Fruit fly (Drosophila melanogaster) whole organism, embryonic: ENCODE results near the gene DnaJ-1.
A peak's percentile ranks its signal among the peaks of the same experiment; 100 is the strongest.

ENCODE experiments used
- Aef1 ChIP-seq: fragments of 200-800 bp; sonication (Bioruptor generic); IDR thresholded peaks from 3 replicates; pipeline ENCODE4 v1.3.6; 2022; ENCODE audit warnings: missing biosample characterization, missing genetic modification characterization
- Bteb2 ChIP-seq: fragments of 200-800 bp; sonication (Bioruptor generic); optimal IDR thresholded peaks from 2 replicates; lab custom pipeline; 2016; ENCODE audit warnings: missing biosample characterization, missing genetic modification characterization
- CG10274 ChIP-seq: fragments of 200-800 bp; sonication (Bioruptor generic); optimal IDR thresholded peaks from 3 replicates; lab custom pipeline; 2017; ENCODE audit warnings: missing biosample characterization, mild to moderate bottlenecking, missing genetic modification characterization
- CG10979 ChIP-seq: fragments of 200-800 bp; sonication (Bioruptor generic); optimal IDR thresholded peaks from 2 replicates; lab custom pipeline; 2018; ENCODE audit warnings: missing biosample characterization, mild to moderate bottlenecking, missing genetic modification characterization, moderate library complexity
- CG12659 ChIP-seq: fragments of 200-800 bp; sonication (Bioruptor generic); optimal IDR thresholded peaks from 3 replicates; lab custom pipeline; 2017; ENCODE audit warnings: mild to moderate bottlenecking, missing biosample characterization, missing genetic modification reagents, missing genetic modification characterization
- CG14014 ChIP-seq: fragments of 200-800 bp; sonication (Bioruptor generic); IDR thresholded peaks from 2 replicates; pipeline ENCODE4 v1.3.6; 2022; ENCODE audit warnings: missing biosample characterization, missing genetic modification characterization
- CG17385 ChIP-seq: fragments of 200-800 bp; sonication (Bioruptor generic); optimal IDR thresholded peaks from 3 replicates; lab custom pipeline; 2018; ENCODE audit warnings: missing biosample characterization, mild to moderate bottlenecking, missing genetic modification characterization
- CG17829 ChIP-seq: fragments of 200-800 bp; optimal IDR thresholded peaks from 2 replicates; lab custom pipeline; 2019; ENCODE audit warnings: missing biosample characterization, mild to moderate bottlenecking, missing genetic modification characterization, moderate library complexity
- CG18764 ChIP-seq: fragments of 200-800 bp; sonication (Bioruptor generic); optimal IDR thresholded peaks from 3 replicates; lab custom pipeline; 2016; ENCODE audit warnings: missing biosample characterization, missing genetic modification characterization
- CG30403 ChIP-seq: fragments of 200-800 bp; sonication (Bioruptor generic); optimal IDR thresholded peaks from 3 replicates; lab custom pipeline; 2016; ENCODE audit warnings: missing biosample characterization, missing genetic modification characterization
- CG33213 ChIP-seq: fragments of 200-800 bp; sonication (Bioruptor generic); optimal IDR thresholded peaks from 3 replicates; lab custom pipeline; 2016; ENCODE audit warnings: missing biosample characterization, missing genetic modification characterization
- CG4360 ChIP-seq: fragments of 200-800 bp; sonication (Bioruptor generic); IDR thresholded peaks from 2 replicates; pipeline ENCODE4 v1.3.6; 2022; ENCODE audit warnings: missing biosample characterization, missing genetic modification characterization
- CG4424 ChIP-seq: fragments of 200-800 bp; sonication (Bioruptor generic); optimal IDR thresholded peaks from 3 replicates; lab custom pipeline; 2016; ENCODE audit warnings: missing biosample characterization, missing genetic modification characterization
- CG4617 ChIP-seq: fragments of 200-800 bp; sonication (Bioruptor generic); optimal IDR thresholded peaks from 3 replicates; lab custom pipeline; 2016; ENCODE audit warnings: missing biosample characterization, missing genetic modification characterization, borderline replicate concordance
- CG6272 ChIP-seq: fragments of 200-800 bp; sonication (Bioruptor generic); IDR thresholded peaks from 2 replicates; pipeline ENCODE4 v1.3.6; 2022; ENCODE audit warnings: missing biosample characterization, missing genetic modification characterization
- CG6813 ChIP-seq: fragments of 200-800 bp; sonication (Bioruptor generic); optimal IDR thresholded peaks from 2 replicates; lab custom pipeline; 2017; ENCODE audit warnings: missing biosample characterization, missing genetic modification characterization, mild to moderate bottlenecking, moderate library complexity, missing genetic modification reagents
- CG7372 ChIP-seq: fragments of 200-800 bp; sonication (Bioruptor generic); IDR thresholded peaks from 2 replicates; pipeline ENCODE4 v1.3.6; 2022; ENCODE audit warnings: missing biosample characterization, missing genetic modification characterization
- CG7556 ChIP-seq: fragments of 200-800 bp; sonication (Bioruptor generic); optimal IDR thresholded peaks from 2 replicates; lab custom pipeline; 2017; ENCODE audit warnings: missing biosample characterization, mild to moderate bottlenecking, missing genetic modification characterization
- CG7928 ChIP-seq: fragments of 200-800 bp; sonication (Bioruptor generic); optimal IDR thresholded peaks from 2 replicates; lab custom pipeline; 2017; ENCODE audit warnings: missing biosample characterization, mild to moderate bottlenecking, missing genetic modification characterization
- CG8089 ChIP-seq: fragments of 200-800 bp; sonication (Bioruptor generic); optimal IDR thresholded peaks from 3 replicates; lab custom pipeline; 2016; ENCODE audit warnings: missing biosample characterization, missing genetic modification characterization
- CG8388 ChIP-seq: fragments of 200-800 bp; sonication (Bioruptor generic); optimal IDR thresholded peaks from 2 replicates; lab custom pipeline; 2019; ENCODE audit warnings: missing biosample characterization, mild to moderate bottlenecking, missing genetic modification characterization, moderate library complexity
- CG9215 ChIP-seq: fragments of 200-800 bp; sonication (Bioruptor generic); IDR thresholded peaks from 2 replicates; pipeline ENCODE4 v1.3.6; 2022; ENCODE audit warnings: missing biosample characterization, missing genetic modification characterization
- CG9932 ChIP-seq: fragments of 200-800 bp; sonication (Bioruptor generic); IDR thresholded peaks from 2 replicates; pipeline ENCODE4 v1.3.6; 2022; ENCODE audit warnings: missing biosample characterization, missing genetic modification characterization
- Deaf1 ChIP-seq: fragments of 200-800 bp; optimal IDR thresholded peaks from 3 replicates; lab custom pipeline; 2019; ENCODE audit warnings: missing biosample characterization, mild to moderate bottlenecking, missing genetic modification characterization, moderate library complexity
- Dip2 ChIP-seq: fragments of 200-800 bp; sonication (Bioruptor generic); IDR thresholded peaks from 2 replicates; pipeline ENCODE4 v1.3.6; 2022; ENCODE audit warnings: missing biosample characterization, missing genetic modification characterization
- HLH3B ChIP-seq: fragments of 200-800 bp; sonication (Bioruptor generic); IDR thresholded peaks from 2 replicates; pipeline ENCODE4 v1.3.6; 2022; ENCODE audit warnings: missing biosample characterization, missing genetic modification characterization
- HLHmδ ChIP-seq: fragments of 200-800 bp; sonication (Bioruptor generic); optimal IDR thresholded peaks from 2 replicates; lab custom pipeline; 2018; ENCODE audit warnings: missing biosample characterization, mild to moderate bottlenecking, missing genetic modification characterization, moderate library complexity
- Med ChIP-seq: fragments of 200-800 bp; sonication (Bioruptor generic); peaks from one replicate; lab custom pipeline; 2016; ENCODE audit warnings: missing biosample characterization, missing genetic modification characterization, mild to moderate bottlenecking, inconsistent platforms, moderate library complexity
- NC2α ChIP-seq: fragments of 200-800 bp; sonication (Bioruptor generic); optimal IDR thresholded peaks from 2 replicates; lab custom pipeline; 2016; ENCODE audit warnings: missing biosample characterization, missing genetic modification characterization
- NFAT ChIP-seq: fragments of 200-800 bp; sonication (Bioruptor generic); IDR thresholded peaks from 2 replicates; pipeline ENCODE4 v1.3.6; 2022; ENCODE audit warnings: missing biosample characterization, missing genetic modification characterization
- Nf-YB ChIP-seq: fragments of 200-800 bp; sonication (Bioruptor generic); optimal IDR thresholded peaks from 3 replicates; lab custom pipeline; 2019; ENCODE audit warnings: missing biosample characterization, mild to moderate bottlenecking, missing genetic modification characterization, moderate library complexity
- Rx ChIP-seq: fragments of 200-800 bp; sonication (Bioruptor generic); IDR thresholded peaks from 2 replicates; pipeline ENCODE4 v1.3.6; 2022; ENCODE audit warnings: missing biosample characterization, missing genetic modification characterization
- Six4 ChIP-seq: fragments of 200-800 bp; sonication (Bioruptor generic); optimal IDR thresholded peaks from 2 replicates; lab custom pipeline; 2016; ENCODE audit warnings: missing biosample characterization, missing genetic modification characterization
- Spps ChIP-seq: fragments of 200-800 bp; sonication (Bioruptor generic); optimal IDR thresholded peaks from 2 replicates; lab custom pipeline; 2018; ENCODE audit warnings: missing biosample characterization, mild to moderate bottlenecking, missing genetic modification characterization
- Ssrp ChIP-seq: fragments of 200-800 bp; sonication (Bioruptor generic); optimal IDR thresholded peaks from 2 replicates; lab custom pipeline; 2018; ENCODE audit warnings: missing biosample characterization, mild to moderate bottlenecking, missing genetic modification characterization, moderate library complexity
- Vsx1 ChIP-seq: fragments of 200-800 bp; sonication (Bioruptor generic); optimal IDR thresholded peaks from 2 replicates; lab custom pipeline; 2017; ENCODE audit warnings: missing biosample characterization, mild to moderate bottlenecking, missing genetic modification characterization, missing genetic modification reagents
- az2 ChIP-seq: fragments of 200-800 bp; sonication (Bioruptor generic); optimal IDR thresholded peaks from 3 replicates; lab custom pipeline; 2016; ENCODE audit warnings: missing biosample characterization, missing genetic modification characterization
- bbx ChIP-seq: fragments of 200-800 bp; sonication (Bioruptor generic); IDR thresholded peaks from 2 replicates; pipeline ENCODE4 v1.3.6; 2022; ENCODE audit warnings: missing biosample characterization, missing genetic modification characterization; ENCODE audit not compliant: partially characterized antibody
- chn ChIP-seq: fragments of 200-800 bp; sonication (Bioruptor generic); optimal IDR thresholded peaks from 2 replicates; lab custom pipeline; 2016; ENCODE audit warnings: missing biosample characterization, missing genetic modification characterization
- da ChIP-seq: fragments of 200-800 bp; sonication (Bioruptor generic); optimal IDR thresholded peaks from 2 replicates; lab custom pipeline; 2016; ENCODE audit warnings: missing biosample characterization, missing genetic modification characterization
- eyg ChIP-seq: fragments of 200-800 bp; sonication (Bioruptor generic); optimal IDR thresholded peaks from 3 replicates; lab custom pipeline; 2016; ENCODE audit warnings: missing biosample characterization, missing genetic modification characterization
- hth ChIP-seq: fragments of >200 bp; optimal IDR thresholded peaks from 2 replicates; lab custom pipeline; 2017; ENCODE audit warnings: inconsistent platforms
- kni ChIP-seq: fragments of 200-800 bp; sonication (Bioruptor generic); optimal IDR thresholded peaks from 3 replicates; lab custom pipeline; 2017; ENCODE audit warnings: mild to moderate bottlenecking, missing biosample characterization, missing genetic modification reagents, missing genetic modification characterization
- mam ChIP-seq: fragments of 200-800 bp; sonication (Bioruptor generic); optimal IDR thresholded peaks from 3 replicates; lab custom pipeline; 2016; ENCODE audit warnings: missing biosample characterization, missing genetic modification characterization
- row ChIP-seq: fragments of 200-800 bp; sonication (Bioruptor generic); IDR thresholded peaks from 3 replicates; pipeline ENCODE4 v1.3.6; 2022; ENCODE audit warnings: missing biosample characterization, missing genetic modification characterization
- salm ChIP-seq: fragments of 200-800 bp; sonication (Bioruptor generic); optimal IDR thresholded peaks from 2 replicates; lab custom pipeline; 2018; ENCODE audit warnings: missing biosample characterization, mild to moderate bottlenecking, missing genetic modification characterization
- sisA ChIP-seq: fragments of 200-800 bp; sonication (Bioruptor generic); IDR thresholded peaks from 2 replicates; pipeline ENCODE4 v1.3.6; 2022; ENCODE audit warnings: missing biosample characterization, missing genetic modification characterization
- slbo ChIP-seq: fragments of 200-800 bp; sonication (Bioruptor generic); IDR thresholded peaks from 2 replicates; pipeline ENCODE4 v1.3.6; 2022; ENCODE audit warnings: missing biosample characterization, missing genetic modification characterization
- sna ChIP-seq: fragments of 200-800 bp; sonication (Bioruptor generic); IDR thresholded peaks from 2 replicates; pipeline ENCODE4 v1.3.6; 2022; ENCODE audit warnings: missing biosample characterization, missing genetic modification characterization; ENCODE audit not compliant: partially characterized antibody
- sr ChIP-seq: fragments of 200-800 bp; sonication (Bioruptor generic); IDR thresholded peaks from 3 replicates; pipeline ENCODE4 v1.3.6; 2022; ENCODE audit warnings: missing biosample characterization, missing genetic modification characterization
- yki ChIP-seq: fragments of >200 bp; optimal IDR thresholded peaks from 3 replicates; lab custom pipeline; 2018
- zfh1 ChIP-seq: fragments of 200-800 bp; sonication (Bioruptor generic); IDR thresholded peaks from 3 replicates; pipeline ENCODE4 v1.3.6; 2022; ENCODE audit warnings: missing biosample characterization, missing genetic modification characterization

The DnaJ-1 gene

dm6 chr3L:5752903-5753604, 1.1 kb upstream of the DnaJ-1 start, which contains the start of gene Usp47 (continued):
- TF ChIP-seq CG7556 (no peak), Six4 (GFP tag; lab: Kevin White, UChicago) (no peak), CG14014 (GFP tag; lab: Robert Waterston, UW) (no peak), Bteb2 (GFP tag; lab: Kevin White, UChicago) (no peak), CG6813 (GFP tag; lab: Kevin White, UChicago) (no peak), CG7928 (GFP tag; lab: Kevin White, UChicago) (no peak), Spps (tag; lab: Kevin White, UChicago) (no peak), kni (GFP tag; lab: Kevin White, UChicago) (no peak), sisA (GFP tag; lab: Robert Waterston, UW) (no peak), Nf-YB (GFP tag; lab: Kevin White, UChicago) (no peak), CG8089 (GFP tag; lab: Kevin White, UChicago) (no peak), sna (GFP tag; lab: Robert Waterston, UW) (no peak), HLHmδ (GFP tag; lab: Kevin White, UChicago) (no peak), CG4617 (GFP tag; lab: Kevin White, UChicago) (peak; percentile 96), da (GFP tag; lab: Kevin White, UChicago) (no peak), Deaf1 (tag; lab: Kevin White, UChicago) (peak; percentile 73), CG4360 (GFP tag; lab: Robert Waterston, UW) (peak; percentile 44), CG17829 (no peak), sr (no peak), CG30403 (no peak), CG9215 (GFP tag; lab: Robert Waterston, UW) (no peak), CG10979 (no peak), CG18764 (GFP tag; lab: Kevin White, UChicago) (no peak), Vsx1 (GFP tag; lab: Kevin White, UChicago) (no peak), yki (lab: Kevin White, UChicago) (no peak), CG17385 (no peak), Med (GFP tag; lab: Kevin White, UChicago) (peak; percentile 88), CG7372 (GFP tag; lab: Robert Waterston, UW) (no peak), salm (tag; lab: Kevin White, UChicago) (no peak), chn (GFP tag; lab: Kevin White, UChicago) (no peak), NC2α (GFP tag; lab: Kevin White, UChicago) (no peak), mam (GFP tag; lab: Kevin White, UChicago) (no peak), CG12659 (GFP tag; lab: Kevin White, UChicago) (peak; percentile 38), eyg (GFP tag; lab: Kevin White, UChicago) (no peak), bbx (GFP tag; lab: Robert Waterston, UW) (no peak; the same call in 1 of the 2 replicates), row (GFP tag; lab: Robert Waterston, UW) (no peak; the same call in 2 of the 3 replicates), CG6272 (GFP tag; lab: Robert Waterston, UW) (no peak), NFAT (GFP tag; lab: Robert Waterston, UW) (no peak), hth (no peak), CG8388 (GFP tag; lab: Kevin White, UChicago) (no peak), slbo (peak; percentile 25; the same call in 1 of the 2 replicates), az2 (GFP tag; lab: Kevin White, UChicago) (no peak), Dip2 (GFP tag; lab: Robert Waterston, UW) (no peak), Aef1 (GFP tag; lab: Robert Waterston, UW) (no peak), HLH3B (no peak), CG4424 (GFP tag; lab: Kevin White, UChicago) (no peak), CG10274 (GFP tag; lab: Kevin White, UChicago) (no peak), Ssrp (tag; lab: Kevin White, UChicago) (no peak), CG9932 (GFP tag; lab: Robert Waterston, UW) (no peak), zfh1 (GFP tag; lab: Robert Waterston, UW) (no peak), CG33213 (GFP tag; lab: Kevin White, UChicago) (peak; percentile 3), Rx (no peak)
